Worm (Caenorhabditis elegans): ENCODE data around the gene C25F9.9.

- TF ChIP-seq elt-3 (tag; optimal IDR thresholded peaks at IDR 0.05) (no peak), lin-39 (tag; optimal IDR thresholded peaks at IDR 0.05) (no peak), tlp-1 (tag; optimal IDR thresholded peaks at IDR 0.05) (no peak), nhr-77 (tag; optimal IDR thresholded peaks at IDR 0.05) (no peak), mef-2 (tag; optimal IDR thresholded peaks at IDR 0.05) (no peak), alr-1 (tag; optimal IDR thresholded peaks at IDR 0.05; ENCODE audit: borderline replicate concordance) (no peak)
Measured at ce11 chrV:19467574-19467973, 51.2 kb downstream of the C25F9.9 start, which contains the start of gene Y43F8B.23.
